Worm (Caenorhabditis elegans): ENCODE results near the gene W01B6.3.

DNA sequence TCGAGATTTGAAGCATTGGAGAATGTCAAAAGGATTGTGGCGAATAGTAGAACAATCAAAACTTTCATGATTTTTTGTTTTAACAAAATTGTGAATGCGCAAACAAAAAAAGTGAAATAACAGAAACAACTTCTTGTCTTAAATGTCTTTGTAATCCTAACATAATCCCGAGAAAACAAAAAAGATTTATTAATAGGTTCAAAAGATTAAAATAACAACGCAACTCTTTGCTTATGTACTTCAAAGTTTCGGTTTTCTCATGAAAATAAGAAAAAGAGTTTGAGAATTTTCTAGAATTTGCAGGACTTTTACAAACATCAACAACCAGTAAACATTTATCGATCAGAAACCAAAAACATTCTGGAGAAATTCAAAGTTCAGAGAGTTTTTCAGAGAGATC lies 17.4 kb upstream of the W01B6.3 start, which contains the start of gene ttr-39:
- no peak for TF ChIP-seq flt-1 (GFP tag; IDR thresholded peaks at IDR 0.05)
- no peak for TF ChIP-seq cog-1 (tag; optimal IDR thresholded peaks at IDR 0.05)
- no peak for TF ChIP-seq ztf-29 (GFP tag; IDR thresholded peaks at IDR 0.05)
- no peak for TF ChIP-seq ztf-23 (GFP tag; IDR thresholded peaks at IDR 0.05)
- no peak for TF ChIP-seq tab-1 (GFP tag; IDR thresholded peaks at IDR 0.05)
- no peak for TF ChIP-seq klf-2 (GFP tag; conservative IDR thresholded peaks at IDR 0.05)
